Worm (Caenorhabditis elegans) whole organism, L1 larva: ENCODE data around the gene aagr-1.

Source experiments
- ceh-90 ChIP-seq: sonication (generic microtip); optimal IDR thresholded peaks from 2 replicates; lab custom pipeline; 2016; ENCODE audit warnings: missing genetic modification characterization, missing compliant biosample characterization
- nhr-90 ChIP-seq: sonication (generic microtip); optimal IDR thresholded peaks from 2 replicates; lab custom pipeline; 2016; ENCODE audit warnings: mild to moderate bottlenecking, missing genetic modification characterization, missing compliant biosample characterization; ENCODE audit not compliant: poor library complexity
- unc-30 ChIP-seq: sonication (generic microtip); optimal IDR thresholded peaks from 2 replicates; lab custom pipeline; 2017; ENCODE audit warnings: missing biosample characterization, missing genetic modification characterization
- unc-62 ChIP-seq: fragments of 150-350 bp; optimal IDR thresholded peaks from 2 replicates; lab custom pipeline; 2014; ENCODE audit warnings: missing biosample characterization, missing genetic modification reagents, missing genetic modification characterization

DNA sequence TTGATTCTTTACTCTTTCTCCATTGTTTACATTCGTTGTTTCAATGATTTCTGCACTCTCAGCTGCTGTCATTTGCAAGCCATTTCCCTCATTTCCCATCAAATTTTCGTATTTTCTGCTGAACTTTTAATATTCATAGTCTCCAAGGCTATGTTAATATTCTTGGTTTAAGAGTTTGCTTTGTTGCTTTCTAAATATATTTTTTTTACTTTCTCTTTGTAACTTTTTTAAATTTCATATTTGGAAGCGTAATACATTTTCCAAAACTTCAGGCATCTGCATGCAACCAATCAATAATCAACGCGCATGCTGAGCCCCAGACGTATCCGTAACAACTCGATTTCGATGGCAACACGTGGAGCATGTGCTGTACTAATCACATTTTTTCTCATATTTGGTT, 5.5 kb upstream of the aagr-1 start, which contains the start of gene sqv-1:
- TF ChIP-seq nhr-90: no peak
- no peak for TF ChIP-seq ceh-90 (tag; lab: Kevin White, UChicago)
- no peak for TF ChIP-seq unc-30 (tag; lab: Kevin White, UChicago)
- TF ChIP-seq unc-62 (GFP tag; lab: Kevin White, UChicago): no peak
